Worm (Caenorhabditis elegans) whole organism, L2 larva: Measurements from ENCODE around the gene C05D12.5.

Experiments used
- C34F6.9 ChIP-seq: fragments of 150-350 bp; optimal IDR thresholded peaks from 2 replicates; lab custom pipeline; 2014; ENCODE audit warnings: missing biosample characterization, missing genetic modification characterization
- F13H6.1 ChIP-seq: sonication (generic microtip); optimal IDR thresholded peaks from 2 replicates; lab custom pipeline; 2016; ENCODE audit warnings: missing genetic modification characterization, missing compliant biosample characterization
- R02D3.7 ChIP-seq: fragments of 150-350 bp; optimal IDR thresholded peaks from 2 replicates; lab custom pipeline; 2014; ENCODE audit warnings: missing biosample characterization, missing genetic modification characterization
- Y55F3AM.14 ChIP-seq: fragments of 200-800 bp; sonication (Bioruptor generic); optimal IDR thresholded peaks from 2 replicates; lab custom pipeline; 2018; ENCODE audit warnings: mild to moderate bottlenecking, missing genetic modification characterization, missing compliant biosample characterization
- ZK546.5 ChIP-seq: sonication (generic microtip); optimal IDR thresholded peaks from 2 replicates; lab custom pipeline; 2017; ENCODE audit warnings: missing biosample characterization, missing genetic modification characterization
- alr-1 ChIP-seq: fragments of 150-350 bp; optimal IDR thresholded peaks from 2 replicates; lab custom pipeline; 2014; ENCODE audit warnings: missing biosample characterization, missing genetic modification characterization
- aly-2 ChIP-seq: fragments of 150-350 bp; optimal IDR thresholded peaks from 2 replicates; lab custom pipeline; 2014; ENCODE audit warnings: missing biosample characterization, missing genetic modification characterization
- ama-1 ChIP-seq: fragments of 150-350 bp; optimal IDR thresholded peaks from 2 replicates; lab custom pipeline; 2018; ENCODE audit warnings: inconsistent platforms
- blmp-1 ChIP-seq: sonication (generic microtip); optimal IDR thresholded peaks from 2 replicates; lab custom pipeline; 2017; ENCODE audit warnings: missing genetic modification characterization, mild to moderate bottlenecking, missing compliant biosample characterization, antibody characterized with exemption, moderate library complexity; ENCODE audit not compliant: insufficient read depth
- ceh-16 ChIP-seq: fragments of 150-350 bp; optimal IDR thresholded peaks from 2 replicates; lab custom pipeline; 2014; ENCODE audit warnings: missing biosample characterization, missing genetic modification characterization
- ceh-82 ChIP-seq: fragments of 150-350 bp; optimal IDR thresholded peaks from 2 replicates; lab custom pipeline; 2014; ENCODE audit warnings: missing biosample characterization, missing genetic modification characterization
- crh-2 ChIP-seq: sonication (generic microtip); optimal IDR thresholded peaks from 2 replicates; lab custom pipeline; 2017; ENCODE audit warnings: missing biosample characterization, missing genetic modification characterization
- dmd-4 ChIP-seq: sonication (generic microtip); optimal IDR thresholded peaks from 2 replicates; lab custom pipeline; 2017; ENCODE audit warnings: missing biosample characterization, missing genetic modification characterization
- egl-27 ChIP-seq: sonication (generic microtip); optimal IDR thresholded peaks from 3 replicates; lab custom pipeline; 2017; ENCODE audit warnings: missing biosample characterization, missing genetic modification reagents, missing genetic modification characterization
- elt-1 ChIP-seq: fragments of 150-350 bp; optimal IDR thresholded peaks from 2 replicates; lab custom pipeline; 2014; ENCODE audit warnings: missing biosample characterization, missing genetic modification characterization
- fos-1 ChIP-seq: fragments of 150-350 bp; optimal IDR thresholded peaks from 2 replicates; lab custom pipeline; 2014; ENCODE audit warnings: missing biosample characterization, missing genetic modification characterization
- gmeb-1 ChIP-seq: fragments of 150-350 bp; optimal IDR thresholded peaks from 2 replicates; lab custom pipeline; 2014; ENCODE audit warnings: missing biosample characterization, missing genetic modification characterization
- lin-11 ChIP-seq: fragments of 150-350 bp; sonication (generic microtip); optimal IDR thresholded peaks from 2 replicates; lab custom pipeline; 2014; ENCODE audit warnings: missing biosample characterization, missing genetic modification characterization, inconsistent platforms, mixed read lengths
- lin-39 ChIP-seq: fragments of 150-350 bp; optimal IDR thresholded peaks from 2 replicates; lab custom pipeline; 2014; ENCODE audit warnings: missing biosample characterization, missing genetic modification reagents, missing genetic modification characterization
- lsy-2 ChIP-seq, 2 experiments: fragments of 150-350 bp in 1 of 2; sonication (generic microtip) in 1 of 2; optimal IDR thresholded peaks; 2 replicates each; lab custom pipeline; 2014 to 2017; ENCODE audit warnings: missing biosample characterization in 2 of 2, missing genetic modification characterization in 2 of 2
- mab-5 ChIP-seq: fragments of 150-350 bp; optimal IDR thresholded peaks from 2 replicates; lab custom pipeline; 2014; ENCODE audit warnings: missing biosample characterization, missing genetic modification characterization
- mbf-1 ChIP-seq: sonication (generic microtip); optimal IDR thresholded peaks from 2 replicates; lab custom pipeline; 2017; ENCODE audit warnings: missing biosample characterization, missing genetic modification characterization
- mdl-1 ChIP-seq, 2 experiments: fragments of 150-350 bp in 1 of 2; sonication (generic microtip) in 1 of 2; optimal IDR thresholded peaks; 2 replicates each; lab custom pipeline; 2017; ENCODE audit warnings: missing biosample characterization in 2 of 2, missing genetic modification characterization in 2 of 2
- nhr-10 ChIP-seq: sonication (generic microtip); optimal IDR thresholded peaks from 2 replicates; lab custom pipeline; 2017; ENCODE audit warnings: missing biosample characterization, missing genetic modification characterization
- nhr-11 ChIP-seq: fragments of 150-350 bp; optimal IDR thresholded peaks from 2 replicates; lab custom pipeline; 2014; ENCODE audit warnings: missing biosample characterization, missing genetic modification characterization
- nhr-12 ChIP-seq: fragments of 150-350 bp; optimal IDR thresholded peaks from 2 replicates; lab custom pipeline; 2014; ENCODE audit warnings: missing biosample characterization, missing genetic modification characterization
- nhr-129 ChIP-seq: fragments of 150-350 bp; optimal IDR thresholded peaks from 2 replicates; lab custom pipeline; 2014; ENCODE audit warnings: missing biosample characterization, missing genetic modification characterization
- nhr-21 ChIP-seq: fragments of 150-350 bp; optimal IDR thresholded peaks from 2 replicates; lab custom pipeline; 2014; ENCODE audit warnings: missing biosample characterization, missing genetic modification characterization
- nhr-23 ChIP-seq: fragments of 150-350 bp; optimal IDR thresholded peaks from 2 replicates; lab custom pipeline; 2014; ENCODE audit warnings: missing biosample characterization, missing genetic modification reagents, missing genetic modification characterization
- nhr-25 ChIP-seq: fragments of 150-350 bp; sonication (generic microtip); optimal IDR thresholded peaks from 3 replicates; lab custom pipeline; 2014; ENCODE audit warnings: missing biosample characterization, missing genetic modification characterization
- nhr-6 ChIP-seq: fragments of 150-350 bp; optimal IDR thresholded peaks from 2 replicates; lab custom pipeline; 2014; ENCODE audit warnings: missing biosample characterization, missing genetic modification characterization
- nhr-77 ChIP-seq: fragments of 150-350 bp; optimal IDR thresholded peaks from 2 replicates; lab custom pipeline; 2014; ENCODE audit warnings: missing biosample characterization, missing genetic modification characterization
- sem-4 ChIP-seq: fragments of 150-350 bp; optimal IDR thresholded peaks from 2 replicates; lab custom pipeline; 2014; ENCODE audit warnings: missing biosample characterization, missing genetic modification reagents, missing genetic modification characterization
- skn-1 ChIP-seq: sonication (generic microtip); optimal IDR thresholded peaks from 2 replicates; lab custom pipeline; 2017; ENCODE audit warnings: missing biosample characterization, missing genetic modification characterization
- sma-3 ChIP-seq: sonication (generic microtip); optimal IDR thresholded peaks from 2 replicates; lab custom pipeline; 2016; ENCODE audit warnings: missing genetic modification reagents, missing genetic modification characterization, missing compliant biosample characterization
- sma-9 ChIP-seq, 2 experiments: fragments of 150-350 bp in 1 of 2; sonication (generic microtip) in 1 of 2; optimal IDR thresholded peaks; 2 replicates each; lab custom pipeline; 2014 to 2016; ENCODE audit warnings: missing genetic modification characterization in 2 of 2, mild to moderate bottlenecking in 1 of 2, missing biosample characterization in 1 of 2, missing compliant biosample characterization in 1 of 2, missing genetic modification reagents in 1 of 2, moderate library complexity in 1 of 2
- snpc-4 ChIP-seq: fragments of 150-350 bp; optimal IDR thresholded peaks from 2 replicates; lab custom pipeline; 2014; ENCODE audit warnings: missing biosample characterization, missing genetic modification characterization
- unc-55 ChIP-seq: fragments of 150-350 bp; sonication (generic microtip); optimal IDR thresholded peaks from 3 replicates; lab custom pipeline; 2014; ENCODE audit warnings: missing biosample characterization, missing genetic modification reagents, missing genetic modification characterization
- unc-62 ChIP-seq: fragments of 150-350 bp; optimal IDR thresholded peaks from 2 replicates; lab custom pipeline; 2014; ENCODE audit warnings: missing biosample characterization, missing genetic modification reagents, missing genetic modification characterization
- zag-1 ChIP-seq: fragments of 150-350 bp; optimal IDR thresholded peaks from 2 replicates; lab custom pipeline; 2014; ENCODE audit warnings: missing biosample characterization, missing genetic modification characterization
- ztf-1 ChIP-seq: fragments of 200-800 bp; sonication (Bioruptor generic); conservative IDR thresholded peaks from 2 replicates; pipeline ENCODE4 v1.3.6; 2022; ENCODE audit warnings: missing genetic modification characterization, missing compliant biosample characterization
- ztf-11 ChIP-seq: sonication (generic microtip); optimal IDR thresholded peaks from 2 replicates; lab custom pipeline; 2017; ENCODE audit warnings: missing biosample characterization, missing genetic modification characterization
- ztf-4 ChIP-seq: fragments of 150-350 bp; optimal IDR thresholded peaks from 2 replicates; lab custom pipeline; 2014; ENCODE audit warnings: missing biosample characterization, missing genetic modification characterization

The C05D12.5 gene

DNA sequence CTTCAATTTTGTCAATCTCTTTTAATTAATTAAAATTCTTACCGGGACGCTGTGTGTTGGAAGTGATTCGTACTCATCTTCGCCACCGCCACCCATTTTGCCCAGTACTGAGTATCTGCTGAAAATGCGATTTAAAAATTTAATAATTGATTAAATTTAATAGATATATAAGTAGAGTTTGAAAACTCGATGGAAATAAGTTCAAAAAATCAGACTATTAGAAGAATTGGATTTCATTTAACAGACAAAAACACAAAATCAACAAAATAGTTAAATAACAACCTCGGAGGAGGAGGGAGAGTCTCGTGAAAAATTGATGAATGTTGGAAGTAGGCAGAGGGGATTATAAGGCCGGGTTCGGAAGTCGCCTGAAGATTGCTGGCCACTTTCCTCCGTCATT lies 37.9 kb downstream of the C05D12.5 start, which contains the start of gene mfn-1:
TSS of gene mfn-1 (minus strand) at position 101 of the 400 bp plus-strand sequence.
- no peak for TF ChIP-seq nhr-6 (tag; lab: Kevin White, UChicago)
- TF ChIP-seq nhr-23 (tag; lab: Kevin White, UChicago): no peak
- TF ChIP-seq ztf-1 (GFP tag; lab: Robert Waterston, UW): no peak
- TF ChIP-seq ceh-82 (tag; lab: Kevin White, UChicago): no peak
- no peak for TF ChIP-seq elt-1 (tag; lab: Kevin White, UChicago)
- no peak for TF ChIP-seq egl-27 (tag; lab: Kevin White, UChicago)
- TF ChIP-seq zag-1: no peak
- TF ChIP-seq mdl-1 (tag; optimal IDR thresholded peaks at IDR 0.05; lab: Kevin White, UChicago): no peak
- TF ChIP-seq nhr-11 (tag; lab: Kevin White, UChicago): no peak
- TF ChIP-seq nhr-12 (tag; lab: Kevin White, UChicago): no peak
- TF ChIP-seq R02D3.7 (tag; lab: Kevin White, UChicago): no peak

DNA sequence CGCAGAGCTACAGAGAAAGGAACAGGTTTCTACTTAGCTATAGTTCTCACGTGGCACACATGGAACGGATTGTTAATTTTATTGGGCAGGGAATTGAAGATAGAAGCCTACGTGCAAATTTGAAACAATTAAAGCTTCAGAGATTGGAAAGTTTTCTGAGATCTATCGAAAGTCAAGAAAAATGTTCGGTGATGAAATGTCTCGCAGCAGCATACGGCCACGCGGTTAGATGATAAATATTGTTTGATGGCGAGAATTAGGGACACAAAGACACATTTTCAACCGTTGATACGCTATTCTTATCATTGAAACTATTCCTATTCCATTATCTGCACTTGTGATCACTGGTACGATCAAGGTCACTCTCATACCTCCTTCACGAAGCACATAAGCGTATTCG lies 38.5 kb downstream of the C05D12.5 start:
- TF ChIP-seq sma-3 (GFP tag; lab: Kevin White, UChicago): peak; percentile 53
- no peak for TF ChIP-seq ZK546.5 (tag; lab: Kevin White, UChicago)
- TF ChIP-seq nhr-129 (tag; lab: Kevin White, UChicago): peak; percentile 36
- peak; percentile 25 for TF ChIP-seq gmeb-1 (tag; lab: Kevin White, UChicago)
- peak; percentile 79 for TF ChIP-seq nhr-21
- peak; percentile 95 for TF ChIP-seq blmp-1 (tag; lab: Kevin White, UChicago)
- TF ChIP-seq skn-1 (tag; lab: Kevin White, UChicago): no peak
- peak in 1 of 2 experiments; percentile 23 for TF ChIP-seq lsy-2 (tag; optimal IDR thresholded peaks at IDR 0.05; lab: Kevin White, UChicago)
- TF ChIP-seq fos-1 (tag; lab: Kevin White, UChicago): peak; percentile 81
- peak; percentile 62 for TF ChIP-seq nhr-25 (tag; lab: Kevin White, UChicago)
- TF ChIP-seq ztf-4 (tag; lab: Kevin White, UChicago): no peak
- no peak for TF ChIP-seq lin-39
- no peak for TF ChIP-seq mbf-1 (tag; lab: Kevin White, UChicago)
- peak; percentile 42 for TF ChIP-seq crh-2
- TF ChIP-seq nhr-77: no peak
- TF ChIP-seq elt-1 (tag; lab: Kevin White, UChicago): no peak
- peak; percentile 21 for TF ChIP-seq sem-4
- TF ChIP-seq sma-9 (GFP tag; optimal IDR thresholded peaks at IDR 0.05; lab: Kevin White, UChicago): peak; percentile 80
- TF ChIP-seq sma-9 (tag; optimal IDR thresholded peaks at IDR 0.05; lab: Kevin White, UChicago): no peak
- TF ChIP-seq snpc-4 (tag; lab: Kevin White, UChicago): no peak
- TF ChIP-seq mdl-1 (tag; optimal IDR thresholded peaks at IDR 0.05; lab: Kevin White, UChicago): peak in 1 of 2 experiments; percentile 55
- TF ChIP-seq C34F6.9 (tag; lab: Kevin White, UChicago): peak; percentile 21

DNA sequence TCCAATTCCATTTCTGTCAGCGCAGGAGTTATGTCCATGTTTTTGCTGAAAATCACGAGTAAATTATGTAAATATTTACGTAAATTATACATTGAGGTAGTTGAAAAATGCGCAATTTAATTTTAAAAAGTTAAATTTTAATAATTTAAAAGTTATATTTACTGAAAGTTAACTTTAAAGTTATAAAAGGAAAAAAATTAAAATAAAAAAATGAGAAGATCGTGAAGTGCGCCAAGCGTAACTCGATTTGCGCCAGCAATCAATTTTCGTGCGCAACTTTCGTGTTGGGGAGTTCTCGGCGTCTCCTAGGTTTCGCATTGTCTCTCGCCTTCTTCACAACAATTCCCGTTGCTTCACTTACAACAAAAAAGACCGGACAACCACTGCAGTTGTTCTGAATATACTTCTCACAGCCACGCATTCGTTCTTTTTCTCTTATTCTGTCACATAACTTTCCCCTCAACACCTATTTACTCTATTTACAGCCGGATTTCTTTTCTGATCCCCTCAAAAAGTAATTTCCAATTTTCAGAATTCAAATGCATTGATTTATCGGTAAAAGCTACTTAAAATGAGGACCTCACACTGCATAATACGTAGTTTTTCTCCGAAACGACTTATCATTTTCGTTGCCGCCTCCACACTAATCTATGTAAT lies 39.6 kb downstream of the C05D12.5 start, which contains the start of the genes metl-1 and W02B12.11:
TSS of gene metl-1 (minus strand) at position 51 of the 657 bp plus-strand sequence.
TSS of gene W02B12.11 (plus strand) at position 337 of the 657 bp plus-strand sequence.
- peak; percentile 84 to 92 for TF ChIP-seq lsy-2 (tag; optimal IDR thresholded peaks at IDR 0.05; lab: Kevin White, UChicago)
- no peak for TF ChIP-seq alr-1 (tag; lab: Kevin White, UChicago)
- peak; percentile 83 for TF ChIP-seq crh-2
- TF ChIP-seq unc-62 (GFP tag; lab: Kevin White, UChicago): no peak
- peak; percentile 79 for TF ChIP-seq lin-11
- no peak for TF ChIP-seq mdl-1 (tag; optimal IDR thresholded peaks at IDR 0.05; lab: Kevin White, UChicago)
- no peak for TF ChIP-seq dmd-4
- peak; percentile 87 for TF ChIP-seq gmeb-1 (tag; lab: Kevin White, UChicago)
- TF ChIP-seq snpc-4 (tag; lab: Kevin White, UChicago): peak; percentile 77
- TF ChIP-seq ztf-1 (GFP tag; lab: Robert Waterston, UW): no peak
- no peak for TF ChIP-seq mbf-1 (tag; lab: Kevin White, UChicago)
- peak; percentile 87 for TF ChIP-seq unc-55 (GFP tag; lab: Kevin White, UChicago)
- TF ChIP-seq nhr-12 (tag; lab: Kevin White, UChicago): no peak
- TF ChIP-seq Y55F3AM.14: peak; percentile 29
- TF ChIP-seq R02D3.7 (tag; lab: Kevin White, UChicago): peak; percentile 53
- peak; percentile 68 for TF ChIP-seq mab-5
- peak; percentile 21 for TF ChIP-seq ceh-16 (tag; lab: Kevin White, UChicago)
- TF ChIP-seq sma-9 (GFP tag; optimal IDR thresholded peaks at IDR 0.05; lab: Kevin White, UChicago): peak; percentile 90
- no peak for TF ChIP-seq sma-9 (tag; optimal IDR thresholded peaks at IDR 0.05; lab: Kevin White, UChicago)
- TF ChIP-seq ama-1 (lab: Kevin White, UChicago): peak; percentile 14
- no peak for TF ChIP-seq aly-2 (tag; lab: Kevin White, UChicago)
- TF ChIP-seq nhr-21: peak; percentile 82
- no peak for TF ChIP-seq nhr-23 (tag; lab: Kevin White, UChicago)
- TF ChIP-seq nhr-6 (tag; lab: Kevin White, UChicago): peak; percentile 38
- no peak for TF ChIP-seq nhr-77
- peak; percentile 79 for TF ChIP-seq ztf-4 (tag; lab: Kevin White, UChicago)
- TF ChIP-seq sem-4: peak; percentile 88
- TF ChIP-seq lin-39: no peak
- TF ChIP-seq C34F6.9 (tag; lab: Kevin White, UChicago): peak; percentile 90
- no peak for TF ChIP-seq elt-1 (tag; lab: Kevin White, UChicago)
- peak; percentile 62 for TF ChIP-seq nhr-129 (tag; lab: Kevin White, UChicago)
- TF ChIP-seq nhr-25 (tag; lab: Kevin White, UChicago): peak; percentile 87
- no peak for TF ChIP-seq zag-1
- TF ChIP-seq sma-3 (GFP tag; lab: Kevin White, UChicago): peak; percentile 77
- peak; percentile 89 for TF ChIP-seq F13H6.1
- peak; percentile 32 for TF ChIP-seq egl-27 (tag; lab: Kevin White, UChicago)
- no peak for TF ChIP-seq nhr-10
- no peak for TF ChIP-seq ztf-11 (tag; lab: Kevin White, UChicago)
- TF ChIP-seq ceh-82 (tag; lab: Kevin White, UChicago): no peak
- no peak for TF ChIP-seq nhr-11 (tag; lab: Kevin White, UChicago)
